Worm (Caenorhabditis elegans): ENCODE results near the gene K03B8.8.
A peak's percentile ranks its signal among the peaks of the same experiment; 100 is the strongest.

Gene K03B8.8

ce11 chrV:11438464-11438863 is 27.7 kb upstream of the K03B8.8 start, which contains the start of gene dmsr-1:
TSS of gene dmsr-1 (plus strand) at chrV:11438764.
- TF ChIP-seq unc-55 (GFP tag; optimal IDR thresholded peaks at IDR 0.05): no peak
- no peak for TF ChIP-seq ama-1 (optimal IDR thresholded peaks at IDR 0.05)
- TF ChIP-seq nhr-6 (tag; optimal IDR thresholded peaks at IDR 0.05): no peak
- TF ChIP-seq elt-3 (tag; optimal IDR thresholded peaks at IDR 0.05): no peak
- no peak for TF ChIP-seq ztf-1 (GFP tag; conservative IDR thresholded peaks at IDR 0.05)

ce11 chrV:11436407-11436806 is 25.6 kb upstream of the K03B8.8 start:
- TF ChIP-seq ceh-82 (tag; optimal IDR thresholded peaks at IDR 0.05): no peak
- TF ChIP-seq nhr-21 (tag; optimal IDR thresholded peaks at IDR 0.05): no peak
- TF ChIP-seq F13H6.1 (tag; optimal IDR thresholded peaks at IDR 0.05): no peak
- no peak for TF ChIP-seq lsy-2 (tag; optimal IDR thresholded peaks at IDR 0.05)
- TF ChIP-seq Y55F3AM.14 (GFP tag; optimal IDR thresholded peaks at IDR 0.05): no peak
- no peak for TF ChIP-seq zag-1 (tag; optimal IDR thresholded peaks at IDR 0.05)
- no peak for TF ChIP-seq unc-55 (GFP tag; optimal IDR thresholded peaks at IDR 0.05)
- TF ChIP-seq nhr-10 (tag; optimal IDR thresholded peaks at IDR 0.05): no peak
- no peak for TF ChIP-seq mab-5 (tag; optimal IDR thresholded peaks at IDR 0.05)
- TF ChIP-seq crh-2 (tag; optimal IDR thresholded peaks at IDR 0.05): no peak
- no peak for TF ChIP-seq nhr-77 (tag; optimal IDR thresholded peaks at IDR 0.05)
- no peak for TF ChIP-seq lin-13 (GFP tag; optimal IDR thresholded peaks at IDR 0.05)
- no peak for TF ChIP-seq ZK546.5 (tag; optimal IDR thresholded peaks at IDR 0.05)
- TF ChIP-seq alr-1 (tag; optimal IDR thresholded peaks at IDR 0.05): no peak
- TF ChIP-seq egl-27 (tag; optimal IDR thresholded peaks at IDR 0.05): no peak
- TF ChIP-seq snpc-4 (tag; optimal IDR thresholded peaks at IDR 0.05): no peak
- no peak for TF ChIP-seq aly-2 (tag; optimal IDR thresholded peaks at IDR 0.05)

- TF ChIP-seq crh-2 (tag; optimal IDR thresholded peaks at IDR 0.05) (no peak), ZK546.5 (tag; optimal IDR thresholded peaks at IDR 0.05) (no peak), lsy-2 (tag; optimal IDR thresholded peaks at IDR 0.05) (no peak), mdl-1 (tag; optimal IDR thresholded peaks at IDR 0.05) (no peak), sma-3 (GFP tag; optimal IDR thresholded peaks at IDR 0.05) (no peak), mbf-1 (tag; optimal IDR thresholded peaks at IDR 0.05) (no peak), elt-1 (tag; optimal IDR thresholded peaks at IDR 0.05) (no peak), snpc-4 (tag; optimal IDR thresholded peaks at IDR 0.05) (no peak), ztf-11 (tag; optimal IDR thresholded peaks at IDR 0.05) (no peak), nhr-11 (tag; optimal IDR thresholded peaks at IDR 0.05) (no peak), skn-1 (tag; optimal IDR thresholded peaks at IDR 0.05) (no peak), fos-1 (tag; optimal IDR thresholded peaks at IDR 0.05) (no peak), nhr-23 (tag; optimal IDR thresholded peaks at IDR 0.05) (no peak), nhr-129 (tag; optimal IDR thresholded peaks at IDR 0.05) (no peak), dmd-4 (tag; optimal IDR thresholded peaks at IDR 0.05) (no peak), nhr-25 (tag; optimal IDR thresholded peaks at IDR 0.05) (no peak), sem-4 (tag; optimal IDR thresholded peaks at IDR 0.05) (no peak), nhr-77 (tag; optimal IDR thresholded peaks at IDR 0.05) (no peak)
These were observed 24.4 kb upstream of the K03B8.8 start for ce11 chrV:11435242-11435641.

ce11 chrV:11430823-11431222 is 20.0 kb upstream of the K03B8.8 start:
- TF ChIP-seq ztf-4 (tag; optimal IDR thresholded peaks at IDR 0.05): no peak
- TF ChIP-seq ama-1 (optimal IDR thresholded peaks at IDR 0.05): no peak
- TF ChIP-seq nhr-77 (tag; optimal IDR thresholded peaks at IDR 0.05): no peak
- no peak for TF ChIP-seq snpc-4 (tag; optimal IDR thresholded peaks at IDR 0.05)
- TF ChIP-seq nhr-237 (tag; optimal IDR thresholded peaks at IDR 0.05): no peak
- no peak for TF ChIP-seq dmd-4 (tag; optimal IDR thresholded peaks at IDR 0.05)
- no peak for TF ChIP-seq aly-2 (tag; optimal IDR thresholded peaks at IDR 0.05)
- no peak for TF ChIP-seq ceh-16 (tag; optimal IDR thresholded peaks at IDR 0.05)

ce11 chrV:11428728-11429127 is 17.9 kb upstream of the K03B8.8 start:
- TF ChIP-seq unc-62 (GFP tag; optimal IDR thresholded peaks at IDR 0.05): no peak
- no peak for TF ChIP-seq elt-1 (tag; optimal IDR thresholded peaks at IDR 0.05)
- no peak for TF ChIP-seq nhr-11 (tag; optimal IDR thresholded peaks at IDR 0.05)
- TF ChIP-seq gmeb-1 (tag; optimal IDR thresholded peaks at IDR 0.05): no peak
- peak; percentile 36 for TF ChIP-seq C34F6.9 (tag; optimal IDR thresholded peaks at IDR 0.05)
- TF ChIP-seq zag-1 (tag; optimal IDR thresholded peaks at IDR 0.05): peak; percentile 43
- TF ChIP-seq nhr-6 (tag; optimal IDR thresholded peaks at IDR 0.05): no peak
